Worm (Caenorhabditis elegans) whole organism, L4 larva: Measurements from ENCODE around the gene C14A4.6.

Experiments
- ces-1 ChIP-seq: fragments of 150-350 bp; sonication (generic microtip); optimal IDR thresholded peaks from 4 replicates; lab custom pipeline; 2014; ENCODE audit warnings: missing biosample characterization, missing genetic modification reagents, missing genetic modification characterization
- dmd-6 ChIP-seq: fragments of 200-800 bp; sonication (Bioruptor generic); IDR thresholded peaks from 2 replicates; pipeline ENCODE4 v1.3.6; 2022; ENCODE audit warnings: missing genetic modification reagents, missing genetic modification characterization, missing compliant biosample characterization
- dve-1 ChIP-seq: sonication (generic microtip); optimal IDR thresholded peaks from 2 replicates; lab custom pipeline; 2017; ENCODE audit warnings: antibody characterized with exemption, mild to moderate bottlenecking, missing genetic modification characterization, missing compliant biosample characterization; ENCODE audit not compliant: insufficient read depth
- egl-27 ChIP-seq: sonication (generic microtip); optimal IDR thresholded peaks from 3 replicates; lab custom pipeline; 2017; ENCODE audit warnings: missing biosample characterization, missing genetic modification reagents, missing genetic modification characterization
- jun-1 ChIP-seq: fragments of 150-350 bp; optimal IDR thresholded peaks from 2 replicates; lab custom pipeline; 2014; ENCODE audit warnings: missing biosample characterization, missing genetic modification reagents, missing genetic modification characterization
- lin-39 ChIP-seq: fragments of 150-350 bp; optimal IDR thresholded peaks from 2 replicates; lab custom pipeline; 2014; ENCODE audit warnings: missing biosample characterization, missing genetic modification reagents, missing genetic modification characterization
- nhr-10 ChIP-seq: fragments of 150-350 bp; optimal IDR thresholded peaks from 2 replicates; lab custom pipeline; 2014; ENCODE audit warnings: missing biosample characterization, missing genetic modification characterization
- nhr-11 ChIP-seq: fragments of 150-350 bp; optimal IDR thresholded peaks from 2 replicates; lab custom pipeline; 2014; ENCODE audit warnings: missing biosample characterization, missing genetic modification characterization
- skn-1 ChIP-seq: fragments of 150-350 bp; optimal IDR thresholded peaks from 2 replicates; lab custom pipeline; 2014; ENCODE audit warnings: missing biosample characterization, missing genetic modification characterization

DNA sequence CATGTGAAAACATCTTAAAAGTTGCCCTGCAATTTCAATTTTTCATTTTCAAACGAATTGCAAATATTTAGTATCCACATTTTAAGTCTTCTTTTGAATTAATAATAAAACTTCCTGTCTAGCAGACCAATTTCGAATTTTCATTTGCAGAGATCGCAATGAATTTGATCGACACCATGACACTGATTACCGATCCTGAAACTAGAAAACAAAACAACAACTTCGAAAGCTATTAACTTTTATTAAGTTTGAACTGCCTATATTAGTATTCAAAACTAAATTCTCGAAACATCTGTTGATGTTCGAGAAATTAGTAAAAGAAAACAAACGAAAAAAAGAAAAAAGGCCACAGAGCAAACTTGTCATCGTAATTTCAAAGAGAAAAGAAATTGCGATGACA lies 20.4 kb downstream of the C14A4.6 start:
- TF ChIP-seq ces-1 (GFP tag; lab: Kevin White, UChicago) (no peak), egl-27 (tag; lab: Kevin White, UChicago) (no peak), lin-39 (tag; lab: Kevin White, UChicago) (no peak), nhr-11 (tag; lab: Kevin White, UChicago) (no peak), skn-1 (tag; lab: Kevin White, UChicago) (no peak), dve-1 (tag; lab: Kevin White, UChicago) (no peak), jun-1 (tag; lab: Kevin White, UChicago) (no peak), nhr-10 (no peak), dmd-6 (GFP tag; lab: Robert Waterston, UW) (no peak)
